Worm (Caenorhabditis elegans) whole organism, L4 larva: ENCODE measurements around the gene fipr-2.

Source experiments
- dmd-6 ChIP-seq: fragments of 200-800 bp; sonication (Bioruptor generic); IDR thresholded peaks from 2 replicates; pipeline ENCODE4 v1.3.6; 2022; ENCODE audit warnings: missing genetic modification reagents, missing genetic modification characterization, missing compliant biosample characterization
- dpl-1 ChIP-seq: fragments of 150-350 bp; optimal IDR thresholded peaks from 2 replicates; lab custom pipeline; 2014; ENCODE audit warnings: missing biosample characterization, missing genetic modification reagents, missing genetic modification characterization

DNA sequence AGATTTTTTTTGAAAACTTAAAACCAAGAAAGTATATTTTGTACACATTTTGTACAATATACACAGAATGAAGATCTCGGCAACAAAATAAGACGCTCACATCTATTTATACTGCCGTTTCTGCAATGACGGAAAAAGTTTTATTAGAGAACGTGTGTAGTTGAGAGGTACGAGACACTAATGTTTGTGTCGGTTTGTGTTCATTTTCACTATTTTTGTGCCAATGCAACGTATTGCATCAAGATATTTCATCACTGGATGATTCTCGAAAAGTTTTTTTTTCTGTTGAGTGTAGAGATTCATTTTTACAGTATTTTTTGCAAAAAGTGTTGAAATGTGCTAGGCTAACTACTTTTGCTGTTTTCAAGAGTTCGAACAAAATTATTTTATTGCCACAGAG is 43.8 kb downstream of the fipr-2 start:
- no peak for TF ChIP-seq dpl-1 (GFP tag; lab: Kevin White, UChicago)
- TF ChIP-seq dmd-6 (GFP tag; lab: Robert Waterston, UW): no peak
